Fruit fly (Drosophila melanogaster): ENCODE data around the gene mRpL1.
A peak's percentile ranks its signal among the peaks of the same experiment; 100 is the strongest.

mRpL1 gene

DNA sequence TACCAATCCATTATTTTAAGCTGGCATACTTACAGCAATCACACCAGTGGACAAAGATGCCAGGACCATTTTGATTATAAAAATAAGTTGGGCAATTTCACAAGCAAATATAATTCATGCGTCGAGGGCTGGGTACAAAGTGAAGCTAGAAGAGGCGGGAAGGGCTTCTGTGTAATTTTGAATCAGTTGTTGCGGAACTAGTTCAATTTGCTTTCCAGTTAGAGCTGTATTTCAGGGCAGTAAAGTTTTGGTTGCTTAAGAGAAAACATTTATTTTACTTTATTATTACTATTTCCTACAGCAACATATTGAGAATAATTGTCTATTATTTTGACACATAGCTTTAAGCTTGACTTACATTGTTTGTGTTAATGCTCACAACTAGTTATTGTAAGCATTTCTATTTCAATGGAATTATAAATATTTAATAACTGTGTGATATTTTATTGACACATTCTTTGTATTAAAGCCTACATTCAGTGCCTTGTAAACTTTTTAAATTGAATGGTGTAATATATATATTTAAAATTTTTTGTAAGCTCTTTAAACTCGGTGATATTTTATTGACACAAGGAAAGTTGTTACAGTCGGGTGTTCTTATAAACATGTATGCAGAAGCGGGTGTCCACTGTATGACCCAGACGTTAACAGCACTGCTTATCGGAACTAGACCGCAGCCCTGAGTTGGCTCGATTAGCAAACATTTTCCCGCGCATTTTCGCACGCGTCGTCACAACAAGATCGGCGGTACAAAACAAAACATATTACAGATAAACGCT lies 36.7 kb upstream of the mRpL1 start, which contains the start of the genes RPA1 and Mcm2 (continued):
- peak; percentile 78 for TF ChIP-seq Dek (tag; optimal IDR thresholded peaks at IDR 0.05)
- peak; percentile 69 for TF ChIP-seq CG13296 (GFP tag; optimal IDR thresholded peaks at IDR 0.05)
- TF ChIP-seq CG6654 (GFP tag; optimal IDR thresholded peaks at IDR 0.05) = peak; percentile 40
- TF ChIP-seq CG14014 (GFP tag; IDR thresholded peaks at IDR 0.05) = peak; percentile 76
- TF ChIP-seq wek (GFP tag; optimal IDR thresholded peaks at IDR 0.05) = no peak
- TF ChIP-seq CG10267 (tag; optimal IDR thresholded peaks at IDR 0.05) = peak; percentile 86
- peak; percentile 56 for TF ChIP-seq unpg (GFP tag; optimal IDR thresholded peaks at IDR 0.05)
- peak; percentile 30 for TF ChIP-seq Sry-β (GFP tag; optimal IDR thresholded peaks at IDR 0.05)
- TF ChIP-seq CG9797 (GFP tag; optimal IDR thresholded peaks at IDR 0.05) = no peak
- TF ChIP-seq fd3F (GFP tag; optimal IDR thresholded peaks at IDR 0.05) = peak; percentile 74
- TF ChIP-seq CG10366 (GFP tag; IDR thresholded peaks at IDR 0.05) = peak; percentile 71
- TF ChIP-seq nerfin-1 (tag; optimal IDR thresholded peaks at IDR 0.05) = peak; percentile 64
- TF ChIP-seq CG32532 (GFP tag; IDR thresholded peaks at IDR 0.05) = peak; percentile 89
- TF ChIP-seq corto (GFP tag; optimal IDR thresholded peaks at IDR 0.05) = no peak
- peak; percentile 86 for TF ChIP-seq sisA (GFP tag; IDR thresholded peaks at IDR 0.05)
- peak; percentile 56 for TF ChIP-seq croc (GFP tag; conservative IDR thresholded peaks at IDR 0.05)
- peak; percentile 78 for TF ChIP-seq CG14441 (GFP tag; IDR thresholded peaks at IDR 0.05)
- no peak for TF ChIP-seq HLH4C (GFP tag; IDR thresholded peaks at IDR 0.05; ENCODE audit: partially characterized antibody)
- peak; percentile 88 for TF ChIP-seq CG12659 (GFP tag; optimal IDR thresholded peaks at IDR 0.05)
- TF ChIP-seq dm (GFP tag; optimal IDR thresholded peaks at IDR 0.05) = peak; percentile 34
- no peak for TF ChIP-seq cg (GFP tag; optimal IDR thresholded peaks at IDR 0.05)
- TF ChIP-seq ATbp (GFP tag; optimal IDR thresholded peaks at IDR 0.05) = peak; percentile 38
- no peak for TF ChIP-seq crol (GFP tag; IDR thresholded peaks at IDR 0.05)
- peak; percentile 44; the same call in 1 of the 2 replicates for TF ChIP-seq stc (GFP tag; IDR thresholded peaks at IDR 0.05)
- peak; percentile 40 for TF ChIP-seq CG4282 (GFP tag; optimal IDR thresholded peaks at IDR 0.05)
- TF ChIP-seq CG9876 (GFP tag; optimal IDR thresholded peaks at IDR 0.05) = peak; percentile 17
- TF ChIP-seq CG17186 (GFP tag; optimal IDR thresholded peaks at IDR 0.05) = peak; percentile 10
- no peak for TF ChIP-seq ab (GFP tag; optimal IDR thresholded peaks at IDR 0.05)
- TF ChIP-seq crc (GFP tag; optimal IDR thresholded peaks at IDR 0.05) = no peak
- TF ChIP-seq Stat92E (GFP tag; optimal IDR thresholded peaks at IDR 0.05) = no peak
- TF ChIP-seq ERR (GFP tag; optimal IDR thresholded peaks at IDR 0.05) = no peak
- peak; percentile 88 for TF ChIP-seq Xbp1 (GFP tag; optimal IDR thresholded peaks at IDR 0.05)
- peak; percentile 7 for TF ChIP-seq CTCF (GFP tag; optimal IDR thresholded peaks at IDR 0.05)
- peak; percentile 66 for TF ChIP-seq CG17385 (GFP tag; optimal IDR thresholded peaks at IDR 0.05)
- no peak; the same call in 2 of the 3 replicates for TF ChIP-seq Optix (GFP tag; IDR thresholded peaks at IDR 0.05)
- TF ChIP-seq CG33557 (GFP tag; optimal IDR thresholded peaks at IDR 0.05) = peak; percentile 76
- peak; percentile 81 for TF ChIP-seq Abd-B (GFP tag; optimal IDR thresholded peaks at IDR 0.05)
- TF ChIP-seq odd (GFP tag; optimal IDR thresholded peaks at IDR 0.05) = no peak
- TF ChIP-seq HmgZ (tag; optimal IDR thresholded peaks at IDR 0.05) = peak; percentile 63
- peak; percentile 97 for TF ChIP-seq Ets65A (GFP tag)
- no peak for TF ChIP-seq luna (GFP tag; optimal IDR thresholded peaks at IDR 0.05)
- TF ChIP-seq vnd (GFP tag; IDR thresholded peaks at IDR 0.05; ENCODE audit: partially characterized antibody) = no peak
- TF ChIP-seq grn (GFP tag; optimal IDR thresholded peaks at IDR 0.05) = no peak
- TF ChIP-seq insv (GFP tag; optimal IDR thresholded peaks at IDR 0.05) = peak in 1 of 2 experiments; percentile 82
- TF ChIP-seq Rfx (GFP tag; IDR thresholded peaks at IDR 0.05) = peak; percentile 91
- TF ChIP-seq Six4 (GFP tag; optimal IDR thresholded peaks at IDR 0.05) = peak; percentile 66
- TF ChIP-seq klu (GFP tag; IDR thresholded peaks at IDR 0.05) = peak; percentile 80
- peak; percentile 85 for TF ChIP-seq dysf (GFP tag; IDR thresholded peaks at IDR 0.05)
- TF ChIP-seq ara (GFP tag; IDR thresholded peaks at IDR 0.05) = peak; percentile 56
- TF ChIP-seq CG7987 (GFP tag; optimal IDR thresholded peaks at IDR 0.05) = no peak
